Worm (Caenorhabditis elegans): Measurements from ENCODE around the gene ceh-53.
A peak's percentile ranks its signal among the peaks of the same experiment; 100 is the strongest.

Gene ceh-53

ce11 chrIV:3531535-3531934 is 33.5 kb downstream of the ceh-53 start:
- no peak for TF ChIP-seq ctbp-1 (GFP tag; IDR thresholded peaks at IDR 0.05)
- TF ChIP-seq ceh-28 (tag; optimal IDR thresholded peaks at IDR 0.05), result peak; percentile 92

ce11 chrIV:3532167-3532566 is 34.2 kb downstream of the ceh-53 start, which contains the start of gene M57.1:
Gene M57.1, plus strand, starts transcription at chrIV:3532467.
- TF ChIP-seq lin-1 (GFP tag; IDR thresholded peaks at IDR 0.05) (no peak), F37D6.2 (tag; optimal IDR thresholded peaks at IDR 0.05) (no peak), lin-13 (GFP tag; optimal IDR thresholded peaks at IDR 0.05) (no peak), gei-8 (GFP tag; optimal IDR thresholded peaks at IDR 0.05) (no peak), zip-2 (tag; optimal IDR thresholded peaks at IDR 0.05) (no peak), lir-3 (tag; optimal IDR thresholded peaks at IDR 0.05) (no peak), nhr-48 (tag; optimal IDR thresholded peaks at IDR 0.05) (no peak), F26F4.8 (GFP tag; conservative IDR thresholded peaks at IDR 0.05) (no peak), jun-1 (tag; optimal IDR thresholded peaks at IDR 0.05) (no peak)

ce11 chrIV:3532989-3533388 is 35.0 kb downstream of the ceh-53 start:
- TF ChIP-seq aha-1 (tag) (peak; percentile 72), lin-38 (GFP tag; IDR thresholded peaks at IDR 0.05) (peak; percentile 73), skn-1 (tag; optimal IDR thresholded peaks at IDR 0.05) (no peak), lsy-2 (tag; optimal IDR thresholded peaks at IDR 0.05) (peak in 1 of 2 experiments; percentile 37), mes-2 (tag; optimal IDR thresholded peaks at IDR 0.05; ENCODE audit: poor library complexity, severe bottlenecking) (peak; percentile 18), nhr-48 (tag; optimal IDR thresholded peaks at IDR 0.05) (no peak), hlh-30 (tag; optimal IDR thresholded peaks at IDR 0.05; ENCODE audit: insufficient read depth) (no peak), dpl-1 (GFP tag; optimal IDR thresholded peaks at IDR 0.05) (peak; percentile 34)

- peak; percentile 69 for TF ChIP-seq lin-38 (GFP tag; IDR thresholded peaks at IDR 0.05)
- TF ChIP-seq dpl-1 (GFP tag; optimal IDR thresholded peaks at IDR 0.05), result peak; percentile 11
- TF ChIP-seq nhr-10 (tag; optimal IDR thresholded peaks at IDR 0.05), result no peak
Observed at ce11 chrIV:3539253-3539652, 41.2 kb downstream of the ceh-53 start.

ce11 chrIV:3539872-3540271 is 41.9 kb downstream of the ceh-53 start, which contains the start of gene B0212.3:
Gene B0212.3, plus strand, starts transcription at chrIV:3540172.
- TF ChIP-seq sdz-12 (GFP tag; optimal IDR thresholded peaks at IDR 0.05) (no peak), duxl-1 (tag; optimal IDR thresholded peaks at IDR 0.05; ENCODE audit: poor library complexity) (no peak), ztf-7 (tag; optimal IDR thresholded peaks at IDR 0.05) (no peak), ZK546.5 (tag; optimal IDR thresholded peaks at IDR 0.05) (no peak), ces-1 (GFP tag; optimal IDR thresholded peaks at IDR 0.05) (no peak), egl-43 (GFP tag; IDR thresholded peaks at IDR 0.05) (no peak), ceh-28 (tag; optimal IDR thresholded peaks at IDR 0.05) (no peak), fos-1 (tag; optimal IDR thresholded peaks at IDR 0.05) (no peak), daf-8 (GFP tag; IDR thresholded peaks at IDR 0.05) (no peak), unc-39 (tag; optimal IDR thresholded peaks at IDR 0.05) (no peak), dve-1 (tag; optimal IDR thresholded peaks at IDR 0.05; ENCODE audit: insufficient read depth) (no peak), dmd-8 (GFP tag; IDR thresholded peaks at IDR 0.05) (no peak), F10B5.3 (tag; optimal IDR thresholded peaks at IDR 0.05) (no peak)

ce11 chrIV:3545060-3545459 is 47.1 kb downstream of the ceh-53 start:
- no peak for TF ChIP-seq F44E2.7 (GFP tag; IDR thresholded peaks at IDR 0.05)
- no peak for TF ChIP-seq mes-2 (tag; optimal IDR thresholded peaks at IDR 0.05; ENCODE audit: poor library complexity, severe bottlenecking)
- TF ChIP-seq ceh-28 (tag; optimal IDR thresholded peaks at IDR 0.05), result peak; percentile 87
- no peak for TF ChIP-seq ZK546.5 (tag; optimal IDR thresholded peaks at IDR 0.05)
- no peak for TF ChIP-seq daf-16 (GFP tag; optimal IDR thresholded peaks at IDR 0.05)
- TF ChIP-seq daf-16 (tag; optimal IDR thresholded peaks at IDR 0.05), result no peak
- TF ChIP-seq zfp-2 (tag; optimal IDR thresholded peaks at IDR 0.05), result no peak
- no peak for TF ChIP-seq unc-39 (tag; optimal IDR thresholded peaks at IDR 0.05)
